Fruit fly (Drosophila melanogaster): ENCODE data around the gene yellow-f2.
A peak's percentile ranks its signal among the peaks of the same experiment; 100 is the strongest.

The yellow-f2 gene

DNA sequence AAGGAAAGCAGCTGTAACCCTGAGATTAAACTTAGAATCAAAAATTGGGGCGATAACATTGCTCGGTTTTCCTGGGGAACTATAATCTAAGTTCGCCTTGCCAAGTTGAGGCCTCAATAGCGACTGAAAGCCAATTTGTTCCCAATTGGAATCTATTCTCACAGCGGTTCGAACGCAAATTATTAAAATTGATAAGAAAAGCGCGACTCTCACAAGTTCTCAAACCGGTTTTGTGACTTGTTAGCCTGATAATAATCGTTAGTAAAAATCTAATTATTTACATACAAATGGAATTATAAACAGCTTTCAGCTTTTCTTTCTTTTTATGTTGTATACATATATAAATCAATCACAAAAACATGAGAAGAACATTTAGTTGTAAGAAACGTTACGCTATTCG, at the start of gene yellow-f2:
TSS of gene yellow-f2 (minus strand) at position 101 of the 400 bp plus-strand sequence.
- no peak for TF ChIP-seq noc (tag; optimal IDR thresholded peaks at IDR 0.05)

DNA sequence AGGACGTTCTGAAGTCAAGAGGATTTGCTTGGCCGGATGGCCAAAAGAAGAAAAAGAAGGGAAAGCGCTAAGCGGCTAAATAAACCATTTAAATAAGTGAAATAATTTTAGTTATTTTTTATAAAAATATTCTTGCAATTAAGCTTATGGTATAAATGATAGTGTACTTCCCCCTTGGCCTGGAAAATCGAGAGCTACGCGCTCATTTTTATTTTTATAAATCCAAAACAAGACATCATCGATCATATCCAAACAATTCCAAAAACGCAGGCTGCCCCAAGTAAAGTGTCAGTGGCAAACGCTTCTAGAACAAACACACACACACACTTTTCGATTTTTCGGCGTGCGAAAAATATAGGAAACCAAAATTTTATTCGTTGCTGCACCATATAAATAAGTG, 49.5 kb upstream of the yellow-f2 start, which contains the start of gene Hsc70-2:
TSS of gene Hsc70-2 (plus strand) at position 301 of the 400 bp plus-strand sequence.
- TF ChIP-seq noc (tag; optimal IDR thresholded peaks at IDR 0.05), result no peak

DNA sequence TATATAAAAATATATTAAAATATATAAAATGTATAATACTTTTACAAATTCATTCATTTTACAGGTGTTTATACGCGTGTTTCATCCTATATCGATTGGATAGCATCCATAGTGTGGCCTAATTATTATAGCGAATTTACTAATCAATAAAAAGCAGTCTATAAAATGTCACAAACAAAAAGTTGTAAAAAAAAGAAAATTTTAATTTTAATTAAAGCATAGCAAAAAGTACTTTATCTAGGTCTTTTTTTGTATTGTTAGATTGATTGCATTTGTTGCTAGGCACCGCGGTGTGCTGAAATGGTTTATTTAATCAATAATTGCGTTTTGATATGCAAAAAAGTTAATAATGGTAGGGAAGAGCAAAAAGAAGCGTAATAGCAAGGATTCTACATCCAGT, 48.9 kb upstream of the yellow-f2 start, which contains the start of gene CG45122:
TSS of gene CG45122 (plus strand) at position 301 of the 400 bp plus-strand sequence.
- no peak for TF ChIP-seq noc (tag; optimal IDR thresholded peaks at IDR 0.05)

DNA sequence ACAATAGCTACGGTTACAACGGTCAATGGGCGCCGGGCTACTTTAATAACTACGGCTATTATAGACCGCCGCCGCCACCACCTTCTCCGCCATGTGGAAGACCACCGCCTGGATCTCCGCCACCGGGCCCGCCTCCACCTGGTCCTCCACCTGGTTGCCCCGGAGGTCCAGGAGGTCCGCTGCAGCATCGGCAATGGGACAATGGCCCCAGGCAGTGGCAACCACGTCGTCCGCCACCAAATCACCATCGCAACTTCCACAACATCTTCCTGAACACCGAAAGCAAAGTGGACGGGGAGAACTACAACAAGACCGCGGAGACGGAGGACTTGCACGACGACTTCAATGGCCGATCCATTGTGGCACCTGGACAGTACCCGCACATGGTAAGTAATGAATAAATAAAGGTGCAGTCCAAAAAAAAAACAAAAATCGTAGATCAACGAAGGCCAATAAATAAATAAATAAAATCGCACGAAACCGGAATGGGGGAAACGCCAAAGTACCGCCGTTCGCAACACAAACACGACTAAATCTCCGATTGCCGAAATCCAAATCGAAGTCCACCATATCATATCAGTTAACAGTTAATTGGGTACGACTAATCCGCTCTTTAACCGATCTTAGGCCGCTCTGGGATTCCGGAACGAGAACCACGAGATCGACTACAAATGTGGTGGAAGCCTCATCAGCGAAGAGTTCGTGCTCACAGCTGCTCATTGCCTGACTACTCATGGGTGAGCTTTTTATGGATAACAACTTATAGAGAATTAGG, 47.5 kb upstream of the yellow-f2 start, which contains the start of gene snk:
TSS of gene snk (minus strand) at position 513 of the 775 bp plus-strand sequence.
- no peak for TF ChIP-seq noc (tag; optimal IDR thresholded peaks at IDR 0.05)

DNA sequence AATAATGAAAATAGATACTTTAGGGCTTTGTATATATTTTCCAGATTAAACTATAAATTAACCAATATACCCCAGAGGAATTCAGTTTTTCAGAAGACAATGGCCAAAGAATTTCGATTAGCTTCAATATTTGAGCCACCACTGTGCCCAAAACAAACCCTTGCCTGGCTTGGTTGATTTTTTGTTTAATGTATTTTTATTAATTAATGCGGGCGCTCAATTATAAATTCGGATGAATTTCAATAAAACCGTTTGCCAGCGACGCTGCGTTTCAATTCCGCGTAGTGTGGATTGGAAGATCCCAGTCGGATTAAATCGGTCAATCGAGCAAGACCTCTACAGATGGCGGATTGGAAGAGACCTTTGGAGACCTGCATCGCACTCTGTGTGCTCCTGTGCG, 46.8 kb upstream of the yellow-f2 start, which contains the start of gene CG11670:
TSS of gene CG11670 (plus strand) at position 301 of the 400 bp plus-strand sequence.
- TF ChIP-seq noc (tag; optimal IDR thresholded peaks at IDR 0.05), result no peak

DNA sequence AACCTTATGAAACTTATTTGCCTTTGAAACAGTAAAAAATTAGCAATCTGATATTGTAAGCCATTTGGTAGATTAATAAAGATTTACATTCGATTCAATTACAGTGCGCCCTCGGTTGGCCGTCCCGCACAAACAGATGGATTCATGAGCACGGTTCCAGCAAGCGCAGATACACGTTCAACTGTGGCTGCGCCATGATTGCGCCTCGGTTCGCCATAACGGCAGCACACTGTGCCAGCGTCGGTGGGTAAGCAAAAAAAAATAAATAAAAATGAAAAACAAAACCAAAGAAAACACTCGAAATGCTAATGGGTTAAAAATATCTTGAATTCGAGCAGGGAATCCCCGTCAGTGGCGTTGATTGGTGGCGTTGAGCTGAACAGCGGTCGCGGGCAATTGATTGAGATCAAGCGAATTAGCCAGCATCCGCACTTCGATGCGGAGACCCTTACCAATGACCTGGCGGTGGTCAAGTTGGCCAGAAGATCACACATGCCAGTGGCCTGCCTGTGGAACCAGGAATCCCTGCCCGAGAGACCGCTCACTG, 44.2 kb upstream of the yellow-f2 start:
- no peak for TF ChIP-seq noc (tag; optimal IDR thresholded peaks at IDR 0.05)

DNA sequence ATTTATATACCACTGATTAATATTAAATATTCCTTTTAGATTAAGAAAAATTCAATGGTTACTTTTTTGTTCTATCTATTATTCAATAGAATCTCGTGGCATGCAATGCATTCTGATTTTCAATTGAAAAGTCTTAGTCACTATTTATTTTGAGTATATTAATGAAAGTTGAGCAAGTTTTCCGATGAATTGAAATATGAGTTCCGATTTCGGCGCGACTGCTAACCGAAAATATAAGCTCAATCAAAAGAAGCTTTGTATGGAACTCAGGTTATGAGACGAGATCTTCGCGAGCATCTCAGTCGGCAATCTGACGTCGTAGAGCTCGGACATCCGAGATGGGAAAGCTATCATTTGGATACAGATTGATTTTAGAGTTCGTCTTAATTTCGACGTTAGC, 43.1 kb upstream of the yellow-f2 start, which contains the start of gene CG11668:
TSS of gene CG11668 (plus strand) at position 301 of the 400 bp plus-strand sequence.
- TF ChIP-seq noc (tag; optimal IDR thresholded peaks at IDR 0.05), result no peak

DNA sequence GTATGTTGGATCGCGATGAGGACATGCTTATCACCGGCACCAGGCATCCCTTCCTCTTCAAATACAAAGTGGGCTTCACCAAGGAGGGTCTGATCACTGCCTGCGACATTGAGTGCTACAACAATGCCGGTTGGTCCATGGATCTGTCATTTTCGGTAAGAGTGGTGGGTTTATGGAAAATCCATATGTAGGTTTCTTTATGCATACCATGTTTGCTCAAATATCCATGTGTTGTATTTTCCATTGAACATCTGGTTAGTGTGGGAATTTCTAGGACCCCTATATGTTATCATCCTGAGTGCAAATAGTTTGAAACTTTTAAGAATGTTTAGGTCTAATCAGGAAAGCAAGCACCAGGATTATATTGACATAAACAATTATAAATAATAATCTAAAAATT, 41.1 kb upstream of the yellow-f2 start:
- no peak for TF ChIP-seq noc (tag; optimal IDR thresholded peaks at IDR 0.05)

DNA sequence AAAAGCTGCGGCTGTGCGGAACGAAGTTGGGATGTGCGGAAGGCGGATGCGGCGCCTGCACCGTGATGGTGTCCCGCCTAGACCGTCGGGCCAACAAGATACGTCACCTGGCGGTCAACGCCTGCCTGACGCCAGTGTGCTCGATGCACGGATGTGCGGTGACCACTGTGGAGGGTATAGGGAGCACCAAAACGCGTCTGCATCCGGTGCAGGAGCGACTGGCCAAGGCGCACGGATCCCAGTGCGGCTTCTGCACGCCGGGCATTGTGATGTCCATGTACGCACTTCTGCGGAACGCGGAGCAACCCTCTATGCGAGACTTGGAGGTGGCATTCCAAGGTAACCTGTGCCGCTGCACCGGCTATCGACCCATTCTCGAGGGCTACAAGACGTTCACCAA, 38.7 kb upstream of the yellow-f2 start:
- no peak for TF ChIP-seq noc (tag; optimal IDR thresholded peaks at IDR 0.05)

DNA sequence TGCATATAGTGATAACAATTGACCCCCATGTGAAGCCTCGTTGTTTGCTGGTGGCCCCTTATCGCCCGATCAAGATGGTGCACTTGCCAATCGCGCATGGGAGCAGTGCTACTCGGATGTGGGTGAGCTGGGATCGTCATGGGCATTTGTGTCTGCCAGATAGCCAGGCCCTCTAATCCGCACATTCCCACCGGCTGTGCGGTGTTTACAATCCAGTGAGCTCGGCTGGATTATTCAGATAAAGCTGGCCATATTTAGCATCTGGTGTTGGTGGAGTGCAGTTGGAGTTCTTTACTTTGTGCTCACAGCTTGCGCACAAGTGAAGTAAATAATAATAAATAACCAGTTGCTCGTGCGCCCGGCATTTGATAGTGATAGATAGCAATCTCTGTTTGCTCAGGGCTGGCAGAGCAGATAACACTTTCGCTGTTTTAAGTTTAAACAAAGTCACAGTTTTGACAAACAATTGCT, 38.1 kb upstream of the yellow-f2 start:
- peak; percentile 64 for TF ChIP-seq noc (tag; optimal IDR thresholded peaks at IDR 0.05)

DNA sequence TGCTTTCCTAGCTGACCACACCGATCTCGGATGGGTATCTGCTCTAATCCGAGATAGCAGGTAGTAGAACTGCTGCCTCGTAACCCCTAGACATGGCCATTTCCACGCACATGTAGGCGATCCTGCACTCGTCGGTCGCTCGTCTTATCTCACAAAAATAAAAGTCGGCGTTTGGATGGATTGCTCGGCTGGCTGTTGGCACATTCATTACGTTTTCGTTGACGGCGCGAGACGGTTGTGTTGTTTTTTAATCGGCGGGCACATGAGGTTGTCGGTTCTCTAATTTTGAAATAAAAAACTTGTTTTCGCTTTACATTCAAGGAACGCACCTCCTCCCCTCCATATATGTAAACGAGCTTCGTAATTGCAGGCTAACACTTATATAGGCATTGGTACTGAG, 37.4 kb upstream of the yellow-f2 start, which contains the start of gene ry:
TSS of gene ry (plus strand) at position 206 of the 400 bp plus-strand sequence.
- no peak for TF ChIP-seq noc (tag; optimal IDR thresholded peaks at IDR 0.05)

DNA sequence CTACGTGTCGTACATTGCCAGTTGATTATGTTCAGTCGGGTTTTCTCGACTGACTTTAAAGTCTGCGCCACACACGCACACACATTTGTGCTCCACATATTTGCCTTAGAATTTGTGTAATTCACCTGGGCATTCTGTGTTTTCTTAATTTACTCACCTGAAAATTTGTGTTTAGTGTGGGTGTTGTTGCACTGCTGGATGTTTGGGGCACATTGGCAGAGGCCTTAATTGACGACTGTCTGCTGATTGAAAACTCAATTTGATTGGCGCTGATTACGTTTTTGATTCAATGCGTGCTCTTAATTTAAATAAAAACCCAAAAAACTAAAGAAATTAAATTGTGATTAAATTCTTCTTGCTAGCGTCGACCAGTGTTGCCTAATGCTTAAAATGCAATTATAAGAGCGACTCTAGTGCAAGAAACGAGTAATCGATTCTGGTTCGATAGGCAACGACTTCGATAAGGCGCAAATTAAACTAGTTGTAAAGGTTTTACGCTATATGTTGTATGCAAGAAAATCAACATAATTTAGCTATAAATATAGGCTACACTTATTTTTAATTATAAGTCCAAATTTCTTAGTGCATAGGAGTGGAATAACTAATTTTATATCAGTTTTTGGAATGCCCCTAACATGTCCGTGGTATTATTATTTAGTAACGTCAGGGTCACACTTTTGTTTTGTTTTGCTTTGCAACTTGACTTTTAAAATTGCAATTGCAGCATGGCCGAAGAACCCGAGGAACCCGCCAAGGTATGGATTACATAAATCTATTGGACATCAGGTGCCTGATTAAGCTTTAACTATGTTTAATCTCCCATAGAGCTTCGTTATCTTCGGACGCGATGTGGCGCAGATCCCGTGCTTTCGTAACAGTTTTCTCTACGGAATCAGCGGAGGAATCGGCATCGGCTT, 35.6 kb upstream of the yellow-f2 start, which contains the start of the genes CG46281 and CG46280:
TSS of gene CG46281 (minus strand) at position 51 of the 917 bp plus-strand sequence.
TSS of gene CG46280 (minus strand) at position 403 of the 917 bp plus-strand sequence.
- TF ChIP-seq noc (tag; optimal IDR thresholded peaks at IDR 0.05), result no peak

DNA sequence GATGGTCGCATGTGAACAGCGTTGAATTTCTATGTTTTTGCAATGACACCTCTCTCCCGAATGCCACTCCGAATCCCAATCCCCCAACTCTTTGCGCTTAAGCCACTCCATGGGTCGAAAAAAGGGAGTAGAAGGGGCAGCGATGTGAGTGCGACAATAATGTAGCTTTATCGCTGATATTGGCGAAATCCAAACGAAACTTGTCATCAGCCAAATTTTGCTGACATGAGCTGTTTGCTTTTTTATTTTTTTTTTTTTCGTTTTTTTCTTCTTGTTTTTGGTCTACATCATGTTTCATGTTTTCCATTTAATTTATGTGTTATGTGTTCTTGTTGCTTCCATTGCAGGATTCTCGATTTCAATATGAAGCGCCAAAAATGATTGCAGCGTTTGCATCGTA, 24.0 kb upstream of the yellow-f2 start:
- TF ChIP-seq noc (tag; optimal IDR thresholded peaks at IDR 0.05), result no peak

DNA sequence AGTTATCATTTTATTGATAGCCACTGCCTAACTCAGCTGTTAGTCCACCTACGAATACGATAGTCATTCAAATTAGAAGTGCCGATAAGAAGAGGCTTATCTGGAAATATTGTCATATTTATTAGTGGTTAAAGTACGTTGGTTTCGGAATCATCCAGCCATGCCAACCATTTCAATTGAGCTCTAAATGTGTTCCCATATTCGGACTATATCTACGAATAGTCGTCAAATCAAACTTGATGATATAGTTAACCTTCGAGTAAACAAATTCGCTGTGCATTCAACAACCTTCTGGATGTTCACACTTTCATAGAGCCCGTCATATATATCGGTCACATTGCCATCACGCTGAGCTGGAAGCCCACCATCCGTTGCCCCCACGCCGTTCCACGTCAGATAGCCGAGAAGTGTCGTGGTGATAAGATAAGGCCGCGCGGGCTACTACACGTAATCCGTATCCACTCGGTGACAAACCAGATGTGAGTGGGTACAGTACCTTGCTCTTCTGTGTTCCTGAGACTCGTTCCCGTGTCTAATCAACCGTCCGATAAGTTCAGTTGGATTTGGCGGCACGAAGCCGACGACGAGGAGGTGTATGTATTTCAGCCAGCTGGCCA, 23.4 kb upstream of the yellow-f2 start:
- peak; percentile 45 for TF ChIP-seq noc (tag; optimal IDR thresholded peaks at IDR 0.05)

DNA sequence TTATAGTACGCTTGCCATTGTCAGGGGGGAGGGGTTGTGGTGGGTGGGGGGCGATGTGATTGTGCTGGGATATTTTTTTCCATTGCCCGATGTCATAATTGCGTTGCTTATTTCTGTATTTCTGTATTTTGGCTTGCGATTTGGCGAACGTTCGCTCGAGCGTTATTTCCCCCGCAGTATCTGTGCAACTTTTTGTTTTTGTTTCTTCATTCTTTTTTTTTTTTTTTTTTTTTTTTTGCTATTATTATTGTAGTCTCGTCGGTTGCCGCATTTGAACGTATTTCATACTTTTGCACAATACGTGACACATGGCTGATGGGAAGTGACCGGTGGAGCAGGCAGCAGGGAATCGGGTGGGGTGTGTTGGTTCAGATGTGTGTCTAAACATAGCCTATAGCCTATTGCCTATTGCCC, 22.7 kb upstream of the yellow-f2 start:
- no peak for TF ChIP-seq noc (tag; optimal IDR thresholded peaks at IDR 0.05)
